Worm (Caenorhabditis elegans) whole organism, young adult: ENCODE results near the gene Y50D4A.5.
"Not testable (repeated sequence)": the region's sequence is repeated elsewhere in the genome, so short reads cannot be mapped to it uniquely, and the experiment has no call there.

Experiments used
- C06A6.2 ChIP-seq: fragments of 200-800 bp; sonication (Bioruptor generic); conservative IDR thresholded peaks from 2 replicates; pipeline ENCODE4 v1.3.6; 2022; ENCODE audit warnings: missing genetic modification characterization, missing compliant biosample characterization
- D2030.7 ChIP-seq: fragments of 200-800 bp; sonication (Bioruptor generic); IDR thresholded peaks from 2 replicates; pipeline ENCODE4 v1.3.6; 2022; ENCODE audit warnings: missing genetic modification reagents, missing genetic modification characterization, missing compliant biosample characterization
- aptf-2 ChIP-seq: fragments of 200-800 bp; sonication (Bioruptor generic); conservative IDR thresholded peaks from 2 replicates; pipeline ENCODE4 v1.3.6; 2022; ENCODE audit warnings: missing genetic modification reagents, missing genetic modification characterization, missing compliant biosample characterization
- athp-1 ChIP-seq: sonication (generic microtip); optimal IDR thresholded peaks from 2 replicates; lab custom pipeline; 2017; ENCODE audit warnings: mild to moderate bottlenecking, missing genetic modification characterization, missing compliant biosample characterization
- ceh-27 ChIP-seq: fragments of 200-800 bp; sonication (Bioruptor generic); optimal IDR thresholded peaks from 2 replicates; lab custom pipeline; 2018; ENCODE audit warnings: mild to moderate bottlenecking, missing genetic modification characterization, moderate library complexity, missing compliant biosample characterization
- chd-7 ChIP-seq: sonication (generic microtip); optimal IDR thresholded peaks from 2 replicates; lab custom pipeline; 2016; ENCODE audit warnings: mild to moderate bottlenecking, missing genetic modification characterization, moderate library complexity, missing compliant biosample characterization
- hmg-20 ChIP-seq: fragments of 200-800 bp; sonication (Bioruptor generic); IDR thresholded peaks from 2 replicates; pipeline ENCODE4 v1.3.6; 2022; ENCODE audit warnings: missing genetic modification reagents, missing genetic modification characterization, missing compliant biosample characterization
- lag-1 ChIP-seq: fragments of 200-800 bp; sonication (Bioruptor generic); IDR thresholded peaks from 2 replicates; pipeline ENCODE4 v1.3.6; 2022; ENCODE audit warnings: missing genetic modification reagents, missing genetic modification characterization, missing compliant biosample characterization
- let-607 ChIP-seq, 2 experiments: fragments of 200-800 bp in 1 of 2; sonication (Bioruptor generic) in 1 of 2; sonication (generic microtip) in 1 of 2; optimal IDR thresholded peaks; 2 replicates each; lab custom pipeline; 2016 to 2018; ENCODE audit warnings: mild to moderate bottlenecking in 2 of 2, missing compliant biosample characterization in 2 of 2, missing genetic modification characterization in 2 of 2, moderate library complexity in 2 of 2, missing genotype in 1 of 2
- lsl-1 ChIP-seq: fragments of 200-800 bp; sonication (Bioruptor generic); optimal IDR thresholded peaks from 2 replicates; lab custom pipeline; 2018; ENCODE audit warnings: mild to moderate bottlenecking, missing genetic modification characterization, moderate library complexity, missing compliant biosample characterization
- nfya-1 ChIP-seq: sonication (generic microtip); optimal IDR thresholded peaks from 2 replicates; lab custom pipeline; 2017; ENCODE audit warnings: antibody characterized with exemption, missing compliant biosample characterization, missing genetic modification characterization, borderline replicate concordance; ENCODE audit not compliant: insufficient read depth
- nhr-179 ChIP-seq: sonication (generic microtip); optimal IDR thresholded peaks from 2 replicates; lab custom pipeline; 2016; ENCODE audit warnings: mild to moderate bottlenecking, missing genetic modification characterization, missing compliant biosample characterization
- unc-62 ChIP-seq: fragments of 150-350 bp; optimal IDR thresholded peaks from 2 replicates; lab custom pipeline; 2014; ENCODE audit warnings: missing biosample characterization, missing genetic modification reagents, missing genetic modification characterization
- ztf-6 ChIP-seq: fragments of 200-800 bp; sonication (Bioruptor generic); IDR thresholded peaks from 2 replicates; pipeline ENCODE4 v1.3.6; 2022; ENCODE audit warnings: missing genetic modification reagents, missing genetic modification characterization, missing compliant biosample characterization

- not testable (repeated sequence) for TF ChIP-seq hmg-20 (GFP tag; lab: Robert Waterston, UW); athp-1 (tag; lab: Kevin White, UChicago); ztf-6 (GFP tag; lab: Robert Waterston, UW); lsl-1 (GFP tag; lab: Kevin White, UChicago); aptf-2 (GFP tag; lab: Robert Waterston, UW); D2030.7 (GFP tag; lab: Robert Waterston, UW); let-607 (tag; optimal IDR thresholded peaks at IDR 0.05; lab: Kevin White, UChicago); nfya-1 (tag; lab: Kevin White, UChicago); lag-1 (GFP tag; lab: Robert Waterston, UW); unc-62 (GFP tag; lab: Kevin White, UChicago); C06A6.2; nhr-179; chd-7 (tag; lab: Kevin White, UChicago); ceh-27
Measured at ce11 chrV:1256278-1256677, 49.2 kb downstream of the Y50D4A.5 start.
